Worm (Caenorhabditis elegans): Measurements from ENCODE around the gene nas-3.

DNA sequence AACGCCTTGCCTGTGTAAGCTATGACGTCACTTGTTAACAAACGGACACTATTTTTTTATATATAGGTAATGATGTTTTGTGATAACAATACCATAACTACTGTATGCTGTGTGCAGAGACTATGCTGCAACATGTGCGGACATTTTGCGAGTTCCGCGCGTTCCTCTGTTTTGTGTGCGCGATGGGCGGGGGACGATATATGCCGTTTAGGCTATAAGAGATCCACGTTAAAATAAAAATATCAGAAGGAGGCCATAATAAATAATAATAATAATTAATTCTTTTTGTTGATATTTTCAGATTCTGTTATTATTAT is 38.0 kb upstream of the nas-3 start:
- no peak for TF ChIP-seq nhr-237 (tag; optimal IDR thresholded peaks at IDR 0.05)
- TF ChIP-seq R02D3.7 (tag; optimal IDR thresholded peaks at IDR 0.05): no peak
